Worm (Caenorhabditis elegans) whole organism, young adult: ENCODE measurements around the gene srab-18.

Experiments used
- fkh-3 ChIP-seq: sonication (generic microtip); optimal IDR thresholded peaks from 2 replicates; lab custom pipeline; 2016; ENCODE audit warnings: mild to moderate bottlenecking, missing genetic modification characterization, missing compliant biosample characterization
- him-1 ChIP-seq: sonication (generic microtip); optimal IDR thresholded peaks from 2 replicates; lab custom pipeline; 2016; ENCODE audit warnings: missing genotype, missing genetic modification reagents, missing genetic modification characterization, missing compliant biosample characterization
- madf-10 ChIP-seq: sonication (generic microtip); optimal IDR thresholded peaks from 2 replicates; lab custom pipeline; 2016; ENCODE audit warnings: mild to moderate bottlenecking, missing genetic modification characterization, missing compliant biosample characterization
- madf-3 ChIP-seq: fragments of 200-800 bp; sonication (Bioruptor generic); IDR thresholded peaks from 2 replicates; pipeline ENCODE4 v1.3.6; 2022; ENCODE audit warnings: missing genetic modification reagents, missing genetic modification characterization, missing compliant biosample characterization
- ztf-25 ChIP-seq: fragments of 200-800 bp; sonication (Bioruptor generic); IDR thresholded peaks from 2 replicates; pipeline ENCODE4 v1.3.6; 2022; ENCODE audit warnings: missing genetic modification reagents, missing genetic modification characterization, missing compliant biosample characterization
- ztf-28 ChIP-seq: fragments of 200-800 bp; sonication (Bioruptor generic); IDR thresholded peaks from 2 replicates; pipeline ENCODE4 v1.3.6; 2022; ENCODE audit warnings: missing genetic modification reagents, missing genetic modification characterization, missing compliant biosample characterization

ce11 chrV:9824149-9824548, 47.1 kb downstream of the srab-18 start, which contains the start of gene str-2:
- TF ChIP-seq fkh-3 (no peak), madf-10 (tag; lab: Kevin White, UChicago) (no peak), ztf-25 (GFP tag; lab: Robert Waterston, UW) (no peak), madf-3 (no peak), him-1 (tag; lab: Kevin White, UChicago) (no peak), ztf-28 (GFP tag; lab: Robert Waterston, UW) (no peak)
